Worm (Caenorhabditis elegans): ENCODE measurements around the gene zhp-4.

Gene zhp-4

DNA sequence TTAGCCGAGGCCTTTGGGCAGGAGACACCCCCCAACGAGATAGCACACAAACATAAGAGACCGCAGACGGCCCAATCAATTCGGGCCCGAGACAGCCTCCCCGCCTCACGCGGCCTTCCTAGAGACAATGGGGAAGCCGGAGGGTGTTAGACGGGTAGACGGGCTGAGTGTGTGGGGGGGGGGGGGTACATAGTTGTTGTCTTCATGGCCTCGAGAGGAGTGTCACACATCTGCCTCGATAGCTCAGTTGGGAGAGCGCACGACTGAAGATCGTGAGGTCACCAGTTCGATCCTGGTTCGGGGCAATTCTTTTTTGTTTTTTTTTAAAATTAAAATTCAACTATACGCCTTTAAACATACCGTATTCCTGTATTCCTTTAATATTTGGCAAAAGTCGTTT lies 24.2 kb upstream of the zhp-4 start (continued):
- TF ChIP-seq unc-62 (GFP tag; optimal IDR thresholded peaks at IDR 0.05): peak; percentile 19

DNA sequence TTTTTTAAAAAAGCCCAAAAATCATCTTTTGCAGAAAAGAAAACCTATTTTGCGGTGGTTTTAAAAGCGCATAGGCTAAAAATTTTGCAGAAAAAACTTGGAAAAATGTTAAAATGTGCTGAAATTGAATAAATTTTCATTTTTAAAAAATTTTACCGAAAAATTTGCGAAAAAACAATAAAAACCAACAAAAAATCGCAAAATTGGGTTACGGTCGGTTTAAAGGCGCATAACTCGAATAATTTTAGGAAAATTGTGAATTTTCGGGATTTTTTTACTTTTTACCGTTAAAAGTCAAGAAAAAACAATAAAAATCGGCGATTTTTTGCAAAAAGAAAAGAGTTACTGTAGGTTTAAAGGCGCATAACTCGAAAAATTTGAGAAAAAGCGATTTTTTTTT lies 23.7 kb upstream of the zhp-4 start:
- TF ChIP-seq drap-1 (GFP tag; optimal IDR thresholded peaks at IDR 0.05): no peak
- TF ChIP-seq zip-8 (tag; optimal IDR thresholded peaks at IDR 0.05): no peak
- TF ChIP-seq elt-3 (tag; optimal IDR thresholded peaks at IDR 0.05): no peak
- no peak for TF ChIP-seq tbx-8 (GFP tag; optimal IDR thresholded peaks at IDR 0.05)
- no peak for TF ChIP-seq unc-62 (GFP tag; optimal IDR thresholded peaks at IDR 0.05)
- TF ChIP-seq unc-120 (tag; optimal IDR thresholded peaks at IDR 0.05; ENCODE audit: poor library complexity, severe bottlenecking): no peak
- no peak for TF ChIP-seq ces-1 (GFP tag; optimal IDR thresholded peaks at IDR 0.05)
- no peak for TF ChIP-seq lin-13 (tag; optimal IDR thresholded peaks at IDR 0.05)
- no peak for TF ChIP-seq lsy-2 (tag; optimal IDR thresholded peaks at IDR 0.05)
- TF ChIP-seq nhr-237 (tag; optimal IDR thresholded peaks at IDR 0.05): no peak

DNA sequence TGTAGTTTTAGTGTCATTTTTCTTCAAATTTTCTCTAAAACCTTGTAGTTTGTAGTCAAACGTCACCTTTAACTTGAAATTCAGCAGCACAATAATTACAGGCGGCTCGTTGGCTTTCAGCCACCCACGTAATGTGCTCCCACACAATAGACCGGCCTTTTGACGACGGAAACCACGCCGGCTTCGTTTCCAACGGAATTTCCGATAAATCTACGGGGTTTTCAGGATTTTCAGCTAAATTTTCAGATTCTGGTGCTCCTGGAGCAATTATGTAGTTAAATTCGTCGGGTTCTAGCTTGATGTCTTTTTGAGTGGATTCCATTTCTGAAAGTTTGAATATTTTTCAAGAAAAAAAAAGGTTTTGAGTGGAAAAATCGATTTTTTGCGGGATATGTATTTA lies 23.0 kb upstream of the zhp-4 start, which contains the start of gene bed-1:
Gene bed-1 (minus strand): TSS at position 337 of the 400 bp plus-strand sequence.
- TF ChIP-seq ceh-39 (tag; optimal IDR thresholded peaks at IDR 0.05): no peak
- TF ChIP-seq nhr-237 (tag; optimal IDR thresholded peaks at IDR 0.05): no peak
- no peak for TF ChIP-seq ztf-11 (tag; optimal IDR thresholded peaks at IDR 0.05)
- no peak for TF ChIP-seq unc-120 (tag; optimal IDR thresholded peaks at IDR 0.05; ENCODE audit: poor library complexity, severe bottlenecking)
- TF ChIP-seq nhr-76 (tag; optimal IDR thresholded peaks at IDR 0.05): no peak
- no peak for TF ChIP-seq tbx-8 (GFP tag; optimal IDR thresholded peaks at IDR 0.05)
- TF ChIP-seq zip-8 (tag; optimal IDR thresholded peaks at IDR 0.05): no peak
- no peak for TF ChIP-seq sptf-1 (tag; optimal IDR thresholded peaks at IDR 0.05)
- no peak for TF ChIP-seq elt-1 (tag; optimal IDR thresholded peaks at IDR 0.05; ENCODE audit: borderline replicate concordance, insufficient read depth)
- no peak for TF ChIP-seq ces-1 (GFP tag; optimal IDR thresholded peaks at IDR 0.05)
- no peak for TF ChIP-seq blmp-1 (tag; optimal IDR thresholded peaks at IDR 0.05)
- TF ChIP-seq mls-2 (tag; optimal IDR thresholded peaks at IDR 0.05): no peak

DNA sequence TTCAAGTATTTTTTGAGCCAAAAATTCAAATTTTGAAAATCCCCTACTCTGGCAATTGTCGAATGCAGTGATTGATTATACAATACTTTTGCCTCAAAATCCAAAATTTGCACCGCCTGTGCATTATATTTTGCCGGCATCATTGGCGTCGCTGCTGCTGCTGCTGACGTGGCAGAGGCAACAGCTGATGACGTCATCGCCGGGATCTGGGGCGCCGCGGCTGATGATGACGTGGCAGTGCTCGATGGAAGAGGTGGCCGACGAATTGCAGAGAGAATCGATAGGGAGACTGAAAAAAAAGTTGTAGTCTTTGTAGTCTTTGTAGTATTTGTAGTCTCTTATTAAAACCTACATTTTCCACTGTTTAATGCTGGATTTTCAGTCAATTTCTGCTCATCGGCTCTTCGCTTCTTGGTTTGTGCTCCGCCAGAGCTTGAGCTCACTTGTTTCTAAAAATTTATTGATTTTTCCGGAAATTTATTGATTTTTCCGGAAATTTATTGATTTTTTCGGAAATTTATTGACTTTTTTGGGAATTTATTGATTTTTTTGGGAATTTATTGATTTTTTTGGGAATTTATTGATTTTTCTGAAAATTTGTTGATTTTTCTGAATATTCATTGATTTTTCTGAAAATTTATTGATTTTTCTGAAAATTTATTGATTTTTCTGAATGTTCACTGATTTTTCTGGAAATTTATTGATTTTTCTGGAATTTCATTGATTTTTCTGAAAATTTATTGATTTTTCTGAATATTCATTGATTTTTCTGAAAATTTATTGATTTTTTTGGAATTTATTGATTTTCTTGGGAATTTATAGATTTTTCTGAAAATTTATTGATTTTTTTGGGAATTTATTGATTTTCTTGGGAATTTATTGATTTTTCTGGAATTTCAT lies 19.4 kb upstream of the zhp-4 start:
- TF ChIP-seq zip-8 (tag; optimal IDR thresholded peaks at IDR 0.05) (peak; percentile 63), lsy-2 (tag; optimal IDR thresholded peaks at IDR 0.05) (no peak)

DNA sequence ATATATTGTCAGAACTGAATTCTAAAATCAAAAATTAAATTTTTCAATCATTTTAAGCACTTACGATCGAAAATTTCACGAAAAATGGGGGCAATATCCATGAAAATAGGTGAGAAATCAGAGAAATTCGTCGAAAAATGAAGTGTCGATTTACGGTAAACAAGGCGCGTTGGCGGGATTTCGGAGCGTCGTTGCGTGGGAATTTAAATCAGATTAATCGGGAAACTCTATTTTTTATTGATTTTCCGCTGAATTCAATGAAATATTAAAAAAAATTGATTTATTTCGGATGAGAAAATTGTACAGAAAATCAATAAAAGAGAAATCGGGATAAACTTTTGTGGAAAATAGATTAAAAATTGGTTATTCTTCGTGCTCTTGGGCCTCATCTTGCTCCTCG lies 17.7 kb upstream of the zhp-4 start, which contains the start of gene Y39B6A.13:
Gene Y39B6A.13 (minus strand): TSS at position 166 of the 400 bp plus-strand sequence.
- TF ChIP-seq ces-1 (GFP tag; optimal IDR thresholded peaks at IDR 0.05): peak; percentile 86
- no peak for TF ChIP-seq bed-3 (GFP tag; optimal IDR thresholded peaks at IDR 0.05)
- no peak for TF ChIP-seq hlh-1 (tag; optimal IDR thresholded peaks at IDR 0.05)
- TF ChIP-seq lin-13 (tag; optimal IDR thresholded peaks at IDR 0.05): peak; percentile 3
- TF ChIP-seq mls-2 (tag; optimal IDR thresholded peaks at IDR 0.05): no peak
- TF ChIP-seq unc-120 (tag; optimal IDR thresholded peaks at IDR 0.05; ENCODE audit: poor library complexity, severe bottlenecking): no peak
- no peak for TF ChIP-seq mep-1 (tag; optimal IDR thresholded peaks at IDR 0.05)
- TF ChIP-seq unc-39 (tag; optimal IDR thresholded peaks at IDR 0.05): no peak
- no peak for TF ChIP-seq flh-1 (GFP tag; optimal IDR thresholded peaks at IDR 0.05)
- TF ChIP-seq pha-4 (tag; optimal IDR thresholded peaks at IDR 0.05): peak; percentile 12
- TF ChIP-seq lsy-2 (tag; optimal IDR thresholded peaks at IDR 0.05): peak; percentile 17
- no peak for TF ChIP-seq blmp-1 (tag; optimal IDR thresholded peaks at IDR 0.05)
- no peak for TF ChIP-seq nhr-12 (tag; optimal IDR thresholded peaks at IDR 0.05)

DNA sequence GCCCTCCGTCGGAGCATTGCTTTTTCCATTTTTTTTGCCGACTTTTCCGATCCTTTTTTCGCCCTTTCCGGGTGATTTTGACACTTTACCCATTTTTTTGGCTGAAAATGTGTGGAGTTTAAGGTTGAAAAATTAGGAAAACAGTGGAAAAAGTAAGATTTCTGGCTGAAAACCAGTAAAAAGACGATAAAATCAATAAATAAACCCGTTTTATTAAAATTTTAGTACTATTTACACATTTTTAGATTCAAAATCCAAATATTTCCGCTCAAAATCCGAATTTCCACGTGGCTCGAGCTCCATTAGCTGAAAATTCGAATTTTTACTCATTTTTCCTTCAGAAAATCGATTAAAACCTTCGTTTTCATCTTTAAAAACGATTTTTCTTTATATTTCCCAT lies 16.7 kb upstream of the zhp-4 start, which contains the start of gene pro-3:
Gene pro-3 (minus strand): TSS at position 101 of the 400 bp plus-strand sequence.
- TF ChIP-seq ces-1 (GFP tag; optimal IDR thresholded peaks at IDR 0.05) (no peak), nhr-28 (tag; optimal IDR thresholded peaks at IDR 0.05) (no peak), mab-5 (tag; optimal IDR thresholded peaks at IDR 0.05) (no peak), blmp-1 (tag; optimal IDR thresholded peaks at IDR 0.05) (no peak), unc-62 (GFP tag; optimal IDR thresholded peaks at IDR 0.05) (no peak)

All from whole organism, mixed stage, embryonic.